Worm (Caenorhabditis elegans) whole organism, late embryonic: Measurements from ENCODE around the gene T21D9.2.

Source experiments
- C08G9.2 ChIP-seq: sonication (generic microtip); optimal IDR thresholded peaks from 2 replicates; lab custom pipeline; 2016; ENCODE audit warnings: mild to moderate bottlenecking, missing genetic modification characterization, moderate library complexity, missing compliant biosample characterization
- C38D4.7 ChIP-seq: fragments of 200-800 bp; sonication (Bioruptor generic); optimal IDR thresholded peaks from 2 replicates; lab custom pipeline; 2018; ENCODE audit warnings: mild to moderate bottlenecking, missing genetic modification characterization, moderate library complexity, missing compliant biosample characterization
- K02D7.2 ChIP-seq: sonication (generic microtip); optimal IDR thresholded peaks from 2 replicates; lab custom pipeline; 2017; ENCODE audit warnings: mild to moderate bottlenecking, missing genetic modification characterization, missing compliant biosample characterization
- Y22D7AL.16 ChIP-seq: sonication (generic microtip); optimal IDR thresholded peaks from 2 replicates; lab custom pipeline; 2016; ENCODE audit warnings: missing genetic modification characterization, missing compliant biosample characterization
- ceh-18 ChIP-seq: sonication (generic microtip); optimal IDR thresholded peaks from 2 replicates; lab custom pipeline; 2016; ENCODE audit warnings: missing genetic modification characterization, missing compliant biosample characterization
- ceh-19 ChIP-seq: fragments of 200-800 bp; sonication (Bioruptor generic); optimal IDR thresholded peaks from 2 replicates; lab custom pipeline; 2018; ENCODE audit warnings: mild to moderate bottlenecking, missing genetic modification characterization, missing compliant biosample characterization
- ceh-22 ChIP-seq: sonication (generic microtip); optimal IDR thresholded peaks from 2 replicates; lab custom pipeline; 2017; ENCODE audit warnings: missing biosample characterization, missing genetic modification characterization
- ceh-24 ChIP-seq: sonication (generic microtip); optimal IDR thresholded peaks from 2 replicates; lab custom pipeline; 2016; ENCODE audit warnings: mild to moderate bottlenecking, missing genetic modification characterization, missing compliant biosample characterization
- ceh-31 ChIP-seq: sonication (generic microtip); optimal IDR thresholded peaks from 2 replicates; lab custom pipeline; 2016; ENCODE audit warnings: missing genetic modification characterization, missing compliant biosample characterization
- ceh-34 ChIP-seq: sonication (generic microtip); optimal IDR thresholded peaks from 2 replicates; lab custom pipeline; 2016; ENCODE audit warnings: mild to moderate bottlenecking, missing genetic modification characterization, missing compliant biosample characterization
- ceh-6 ChIP-seq: fragments of 200-800 bp; sonication (Bioruptor generic); optimal IDR thresholded peaks from 2 replicates; lab custom pipeline; 2018; ENCODE audit warnings: mild to moderate bottlenecking, missing genetic modification characterization, missing compliant biosample characterization
- ceh-9 ChIP-seq: sonication (generic microtip); optimal IDR thresholded peaks from 2 replicates; lab custom pipeline; 2016; ENCODE audit warnings: mild to moderate bottlenecking, missing genetic modification characterization, inconsistent platforms, missing compliant biosample characterization
- che-1 ChIP-seq: sonication (generic microtip); optimal IDR thresholded peaks from 2 replicates; lab custom pipeline; 2016; ENCODE audit warnings: mild to moderate bottlenecking, missing genetic modification characterization, missing compliant biosample characterization
- dmd-4 ChIP-seq: sonication (generic microtip); optimal IDR thresholded peaks from 2 replicates; lab custom pipeline; 2016; ENCODE audit warnings: borderline replicate concordance, missing genetic modification characterization, missing compliant biosample characterization
- dve-1 ChIP-seq: sonication (generic microtip); optimal IDR thresholded peaks from 2 replicates; lab custom pipeline; 2017; ENCODE audit warnings: antibody characterized with exemption, mild to moderate bottlenecking, missing genetic modification characterization, missing compliant biosample characterization
- elt-2 ChIP-seq: sonication (generic microtip); optimal IDR thresholded peaks from 2 replicates; lab custom pipeline; 2016; ENCODE audit warnings: missing genetic modification reagents, missing genetic modification characterization, missing compliant biosample characterization
- elt-4 ChIP-seq: sonication (generic microtip); optimal IDR thresholded peaks from 2 replicates; lab custom pipeline; 2016; ENCODE audit warnings: missing genetic modification characterization, missing compliant biosample characterization
- ets-4 ChIP-seq: sonication (generic microtip); optimal IDR thresholded peaks from 2 replicates; lab custom pipeline; 2016; ENCODE audit warnings: missing genetic modification characterization, missing compliant biosample characterization
- fax-1 ChIP-seq: sonication (generic microtip); optimal IDR thresholded peaks from 2 replicates; lab custom pipeline; 2016; ENCODE audit warnings: missing genotype, missing genetic modification characterization, missing compliant biosample characterization
- gmeb-2 ChIP-seq: sonication (generic microtip); optimal IDR thresholded peaks from 2 replicates; lab custom pipeline; 2016; ENCODE audit warnings: missing genetic modification characterization, inconsistent platforms, missing compliant biosample characterization
- hlh-13 ChIP-seq: fragments of 200-800 bp; sonication (Bioruptor generic); optimal IDR thresholded peaks from 2 replicates; lab custom pipeline; 2018; ENCODE audit warnings: mild to moderate bottlenecking, missing genetic modification characterization, missing compliant biosample characterization
- hlh-30 ChIP-seq: sonication (generic microtip); optimal IDR thresholded peaks from 2 replicates; lab custom pipeline; 2017; ENCODE audit warnings: antibody characterized with exemption, missing genetic modification characterization, missing compliant biosample characterization; ENCODE audit not compliant: insufficient read depth
- hlh-6 ChIP-seq: sonication (generic microtip); optimal IDR thresholded peaks from 2 replicates; lab custom pipeline; 2016; ENCODE audit warnings: missing genotype, missing genetic modification characterization, missing compliant biosample characterization
- hlh-8 ChIP-seq: sonication (generic microtip); optimal IDR thresholded peaks from 2 replicates; lab custom pipeline; 2016; ENCODE audit warnings: missing genotype, missing genetic modification characterization, missing compliant biosample characterization
- lim-6 ChIP-seq: sonication (generic microtip); optimal IDR thresholded peaks from 2 replicates; lab custom pipeline; 2016; ENCODE audit warnings: missing genetic modification characterization, missing compliant biosample characterization
- nfya-1 ChIP-seq: sonication (generic microtip); optimal IDR thresholded peaks from 2 replicates; lab custom pipeline; 2017; ENCODE audit warnings: missing genetic modification characterization, mild to moderate bottlenecking, missing compliant biosample characterization, antibody characterized with exemption, moderate library complexity
- pag-3 ChIP-seq: sonication (generic microtip); optimal IDR thresholded peaks from 2 replicates; lab custom pipeline; 2016; ENCODE audit warnings: missing compliant biosample characterization, missing genetic modification characterization, borderline replicate concordance
- pax-1 ChIP-seq: fragments of 150-350 bp; optimal IDR thresholded peaks from 2 replicates; lab custom pipeline; 2014; ENCODE audit warnings: missing biosample characterization, missing genetic modification characterization
- pha-2 ChIP-seq: sonication (generic microtip); optimal IDR thresholded peaks from 2 replicates; lab custom pipeline; 2017; ENCODE audit warnings: mild to moderate bottlenecking, missing genetic modification characterization, missing compliant biosample characterization
- pha-4 ChIP-seq: fragments of 150-350 bp; optimal IDR thresholded peaks from 2 replicates; lab custom pipeline; 2018; ENCODE audit warnings: missing biosample characterization, missing genetic modification reagents, missing genetic modification characterization
- pros-1 ChIP-seq: fragments of 150-350 bp; optimal IDR thresholded peaks from 2 replicates; lab custom pipeline; 2014; ENCODE audit warnings: missing biosample characterization, missing genetic modification reagents, missing genetic modification characterization
- sdc-2 ChIP-seq: sonication (generic microtip); optimal IDR thresholded peaks from 2 replicates; lab custom pipeline; 2016; ENCODE audit warnings: missing genotype, missing genetic modification characterization, missing compliant biosample characterization
- sox-2 ChIP-seq: fragments of 200-800 bp; sonication (Bioruptor generic); IDR thresholded peaks from 2 replicates; pipeline ENCODE4 v1.3.6; 2022; ENCODE audit warnings: missing genetic modification reagents, missing genetic modification characterization, missing compliant biosample characterization
- sox-4 ChIP-seq: sonication (generic microtip); optimal IDR thresholded peaks from 2 replicates; lab custom pipeline; 2017; ENCODE audit warnings: mild to moderate bottlenecking, missing genetic modification characterization, inconsistent platforms, missing compliant biosample characterization
- syd-9 ChIP-seq: sonication (generic microtip); optimal IDR thresholded peaks from 2 replicates; lab custom pipeline; 2016; ENCODE audit warnings: mild to moderate bottlenecking, missing genetic modification characterization, moderate library complexity, missing compliant biosample characterization
- tbx-2 ChIP-seq: sonication (generic microtip); optimal IDR thresholded peaks from 2 replicates; lab custom pipeline; 2016; ENCODE audit warnings: missing genetic modification characterization, missing compliant biosample characterization
- ttx-3 ChIP-seq: sonication (generic microtip); optimal IDR thresholded peaks from 2 replicates; lab custom pipeline; 2016; ENCODE audit warnings: missing genetic modification reagents, missing genetic modification characterization, missing compliant biosample characterization
- unc-3 ChIP-seq, 2 experiments: fragments of 200-800 bp in 1 of 2; sonication (Bioruptor generic) in 1 of 2; sonication (generic microtip) in 1 of 2; conservative IDR thresholded peaks in 1 of 2; optimal IDR thresholded peaks in 1 of 2; 2 replicates each; pipeline versions ENCODE4 v1.3.6 to Lab custom; 2016 to 2022; ENCODE audit warnings: missing compliant biosample characterization in 2 of 2, missing genetic modification characterization in 2 of 2, missing genetic modification reagents in 1 of 2
- unc-42 ChIP-seq: sonication (generic microtip); optimal IDR thresholded peaks from 2 replicates; lab custom pipeline; 2016; ENCODE audit warnings: missing genotype, missing genetic modification characterization, missing compliant biosample characterization
- unc-55 ChIP-seq: sonication (generic microtip); optimal IDR thresholded peaks from 2 replicates; lab custom pipeline; 2017; ENCODE audit warnings: missing biosample characterization, missing genetic modification reagents, missing genetic modification characterization
- zip-5 ChIP-seq: sonication (generic microtip); optimal IDR thresholded peaks from 2 replicates; lab custom pipeline; 2016; ENCODE audit warnings: missing genetic modification characterization, missing compliant biosample characterization

Gene T21D9.2

ce11 chrX:2071392-2072001, 25.2 kb downstream of the T21D9.2 start:
- TF ChIP-seq ceh-34 (peak; percentile 31), ceh-19 (GFP tag; lab: Kevin White, UChicago) (no peak), unc-3 (GFP tag; conservative IDR thresholded peaks at IDR 0.05; lab: Robert Waterston, UW) (no peak), unc-3 (tag; optimal IDR thresholded peaks at IDR 0.05; lab: Kevin White, UChicago) (no peak), che-1 (no peak), fax-1 (tag; lab: Kevin White, UChicago) (no peak), lim-6 (tag; lab: Kevin White, UChicago) (no peak), ceh-22 (tag; lab: Kevin White, UChicago) (no peak), ceh-6 (GFP tag; lab: Kevin White, UChicago) (no peak), elt-2 (tag; lab: Kevin White, UChicago) (peak; percentile 81), ceh-31 (tag; lab: Kevin White, UChicago) (peak; percentile 55), ttx-3 (tag; lab: Kevin White, UChicago) (no peak), ceh-18 (tag; lab: Kevin White, UChicago) (peak; percentile 43), pros-1 (no peak), hlh-8 (tag; lab: Kevin White, UChicago) (peak; percentile 6), sox-2 (0 out of 2 replicates have a peak, but pooled peaks have one; percentile 5), unc-42 (tag; lab: Kevin White, UChicago) (peak; percentile 42), pax-1 (tag; lab: Kevin White, UChicago) (no peak), unc-55 (GFP tag; lab: Kevin White, UChicago) (peak; percentile 23), ceh-9 (tag; lab: Kevin White, UChicago) (no peak), Y22D7AL.16 (no peak), sdc-2 (peak; percentile 71), syd-9 (tag; lab: Kevin White, UChicago) (no peak), gmeb-2 (tag; lab: Kevin White, UChicago) (no peak), tbx-2 (tag; lab: Kevin White, UChicago) (peak; percentile 56), hlh-30 (tag; lab: Kevin White, UChicago) (peak; percentile 96), K02D7.2 (tag; lab: Kevin White, UChicago) (no peak), nfya-1 (tag; lab: Kevin White, UChicago) (peak; percentile 26), dve-1 (tag; lab: Kevin White, UChicago) (no peak), hlh-6 (no peak)

- no peak for TF ChIP-seq elt-2 (tag; lab: Kevin White, UChicago)
- TF ChIP-seq pha-4, result no peak
- no peak for TF ChIP-seq dve-1 (tag; lab: Kevin White, UChicago)
- TF ChIP-seq hlh-13 (GFP tag; lab: Kevin White, UChicago), result no peak
- TF ChIP-seq ets-4, result no peak
- TF ChIP-seq ceh-24, result no peak
- TF ChIP-seq C38D4.7 (GFP tag; lab: Kevin White, UChicago), result no peak
- TF ChIP-seq zip-5 (tag; lab: Kevin White, UChicago), result no peak
- no peak for TF ChIP-seq pax-1 (tag; lab: Kevin White, UChicago)
- TF ChIP-seq pag-3 (tag; lab: Kevin White, UChicago), result no peak
- no peak for TF ChIP-seq C08G9.2 (tag; lab: Kevin White, UChicago)
- no peak for TF ChIP-seq dmd-4
- no peak for TF ChIP-seq nfya-1 (tag; lab: Kevin White, UChicago)
- TF ChIP-seq elt-4 (tag; lab: Kevin White, UChicago), result no peak
- no peak for TF ChIP-seq sox-4
- no peak for TF ChIP-seq ceh-34
- TF ChIP-seq pha-2 (tag; lab: Kevin White, UChicago), result no peak
- TF ChIP-seq, all 69 proteins: peak for 0
Observed at ce11 chrX:2070418-2070996, 26.2 kb downstream of the T21D9.2 start, which contains the start of gene acl-4. TSS of gene acl-4 (minus strand) at chrX:2070444.
